Worm (Caenorhabditis elegans) whole organism, early embryonic: ENCODE results near the gene C55A1.7.
"Not testable (repeated sequence)": the region's sequence is repeated elsewhere in the genome, so short reads cannot be mapped to it uniquely, and the experiment has no call there.

Experiments
- B0310.2 ChIP-seq: sonication (generic microtip); optimal IDR thresholded peaks from 2 replicates; lab custom pipeline; 2016; ENCODE audit warnings: mild to moderate bottlenecking, missing genetic modification characterization, missing compliant biosample characterization
- aly-1 ChIP-seq: sonication (generic microtip); optimal IDR thresholded peaks from 2 replicates; lab custom pipeline; 2016; ENCODE audit warnings: missing genetic modification characterization, missing compliant biosample characterization
- ama-1 ChIP-seq: fragments of 150-350 bp; optimal IDR thresholded peaks from 2 replicates; lab custom pipeline; 2014
- ceh-13 ChIP-seq: fragments of 200-800 bp; sonication (Bioruptor generic); optimal IDR thresholded peaks from 2 replicates; lab custom pipeline; 2018; ENCODE audit warnings: mild to moderate bottlenecking, missing genetic modification characterization, missing compliant biosample characterization
- ets-7 ChIP-seq: sonication (generic microtip); optimal IDR thresholded peaks from 2 replicates; lab custom pipeline; 2016; ENCODE audit warnings: missing genotype, missing genetic modification characterization, missing compliant biosample characterization
- flt-1 ChIP-seq: fragments of 200-800 bp; sonication (Bioruptor generic); IDR thresholded peaks from 2 replicates; pipeline ENCODE4 v1.3.6; 2022; ENCODE audit warnings: missing genetic modification characterization, missing compliant biosample characterization
- hmg-4 ChIP-seq: fragments of 200-800 bp; sonication (Bioruptor generic); optimal IDR thresholded peaks from 2 replicates; lab custom pipeline; 2018; ENCODE audit warnings: mild to moderate bottlenecking, missing genetic modification characterization, missing compliant biosample characterization
- scrt-1 ChIP-seq: fragments of 200-800 bp; sonication (Bioruptor generic); IDR thresholded peaks from 2 replicates; pipeline ENCODE4 v1.3.6; 2022; ENCODE audit warnings: missing genetic modification characterization, missing compliant biosample characterization
- tbx-11 ChIP-seq: fragments of 200-800 bp; sonication (Bioruptor generic); IDR thresholded peaks from 2 replicates; pipeline ENCODE4 v1.3.6; 2022; ENCODE audit warnings: missing genetic modification characterization, missing compliant biosample characterization

ce11 chrV:15668200-15668599 lies 20.8 kb upstream of the C55A1.7 start, which contains the start of gene F53E4.1:
- TF ChIP-seq ama-1 (lab: Kevin White, UChicago); tbx-11 (GFP tag; lab: Robert Waterston, UW); scrt-1 (GFP tag; lab: Robert Waterston, UW); aly-1; ets-7 (tag; lab: Kevin White, UChicago); B0310.2 (tag; lab: Kevin White, UChicago); hmg-4 (GFP tag; lab: Kevin White, UChicago); ceh-13 (GFP tag; lab: Kevin White, UChicago); flt-1 (GFP tag; lab: Robert Waterston, UW): not testable (repeated sequence)
